Worm (Caenorhabditis elegans) whole organism, young adult: ENCODE data around the gene F47B10.3.

Experiments
- C06A6.2 ChIP-seq: fragments of 200-800 bp; sonication (Bioruptor generic); conservative IDR thresholded peaks from 2 replicates; pipeline ENCODE4 v1.3.6; 2022; ENCODE audit warnings: missing genetic modification characterization, missing compliant biosample characterization
- C17E4.6 ChIP-seq: fragments of 200-800 bp; sonication (Bioruptor generic); IDR thresholded peaks from 2 replicates; pipeline ENCODE4 v1.3.6; 2022; ENCODE audit warnings: missing genetic modification reagents, missing genetic modification characterization, missing compliant biosample characterization
- F22D6.2 ChIP-seq: sonication (generic microtip); optimal IDR thresholded peaks from 2 replicates; lab custom pipeline; 2016; ENCODE audit warnings: mild to moderate bottlenecking, missing genetic modification characterization, missing compliant biosample characterization
- F33H1.4 ChIP-seq: fragments of 200-800 bp; sonication (Bioruptor generic); IDR thresholded peaks from 2 replicates; pipeline ENCODE4 v1.3.6; 2022; ENCODE audit warnings: missing genetic modification reagents, missing genetic modification characterization, missing compliant biosample characterization
- K12H6.12 ChIP-seq: fragments of 200-800 bp; sonication (Bioruptor generic); optimal IDR thresholded peaks from 2 replicates; lab custom pipeline; 2018; ENCODE audit warnings: mild to moderate bottlenecking, missing genetic modification characterization, missing compliant biosample characterization
- T07F8.4 ChIP-seq: sonication (generic microtip); optimal IDR thresholded peaks from 2 replicates; lab custom pipeline; 2016; ENCODE audit warnings: mild to moderate bottlenecking, missing genetic modification characterization, moderate library complexity, missing compliant biosample characterization
- T26A5.8 ChIP-seq: sonication (generic microtip); optimal IDR thresholded peaks from 2 replicates; lab custom pipeline; 2016; ENCODE audit warnings: missing genetic modification characterization, missing compliant biosample characterization
- attf-3 ChIP-seq: fragments of 200-800 bp; sonication (Bioruptor generic); conservative IDR thresholded peaks from 2 replicates; pipeline ENCODE4 v1.3.6; 2022; ENCODE audit warnings: missing genetic modification reagents, missing genetic modification characterization, missing compliant biosample characterization
- bed-1 ChIP-seq: fragments of 200-800 bp; sonication (Bioruptor generic); IDR thresholded peaks from 2 replicates; pipeline ENCODE4 v1.3.6; 2022; ENCODE audit warnings: missing genetic modification reagents, missing genetic modification characterization, missing compliant biosample characterization
- bed-2 ChIP-seq: fragments of 200-800 bp; sonication (Bioruptor generic); IDR thresholded peaks from 2 replicates; pipeline ENCODE4 v1.3.6; 2022; ENCODE audit warnings: missing genetic modification reagents, missing genetic modification characterization, missing compliant biosample characterization
- cebp-1 ChIP-seq, 2 experiments: fragments of 200-800 bp in 1 of 2; sonication (Bioruptor generic) in 1 of 2; sonication (generic microtip) in 1 of 2; IDR thresholded peaks in 1 of 2; optimal IDR thresholded peaks in 1 of 2; 2 replicates each; pipeline versions ENCODE4 v1.3.6 to Lab custom; 2017 to 2022; ENCODE audit warnings: missing compliant biosample characterization in 2 of 2, missing genetic modification characterization in 2 of 2, mild to moderate bottlenecking in 1 of 2, missing genetic modification reagents in 1 of 2, moderate library complexity in 1 of 2
- ceh-27 ChIP-seq: fragments of 200-800 bp; sonication (Bioruptor generic); optimal IDR thresholded peaks from 2 replicates; lab custom pipeline; 2018; ENCODE audit warnings: mild to moderate bottlenecking, missing genetic modification characterization, moderate library complexity, missing compliant biosample characterization
- ceh-40 ChIP-seq: fragments of 200-800 bp; sonication (Bioruptor generic); IDR thresholded peaks from 2 replicates; pipeline ENCODE4 v1.3.6; 2022; ENCODE audit warnings: missing genetic modification characterization, missing compliant biosample characterization
- ceh-58 ChIP-seq: fragments of 200-800 bp; sonication (Bioruptor generic); IDR thresholded peaks from 2 replicates; pipeline ENCODE4 v1.3.6; 2022; ENCODE audit warnings: missing genetic modification characterization, missing compliant biosample characterization
- ceh-79 ChIP-seq: sonication (generic microtip); optimal IDR thresholded peaks from 2 replicates; lab custom pipeline; 2017; ENCODE audit warnings: mild to moderate bottlenecking, missing genetic modification characterization, missing compliant biosample characterization
- ceh-91 ChIP-seq: fragments of 200-800 bp; sonication (Bioruptor generic); IDR thresholded peaks from 2 replicates; pipeline ENCODE4 v1.3.6; 2022; ENCODE audit warnings: missing genetic modification reagents, missing genetic modification characterization, missing compliant biosample characterization
- chd-7 ChIP-seq: sonication (generic microtip); optimal IDR thresholded peaks from 2 replicates; lab custom pipeline; 2016; ENCODE audit warnings: mild to moderate bottlenecking, missing genetic modification characterization, moderate library complexity, missing compliant biosample characterization
- dpl-1 ChIP-seq: fragments of 150-350 bp; optimal IDR thresholded peaks from 2 replicates; lab custom pipeline; 2014; ENCODE audit warnings: missing biosample characterization, missing genetic modification reagents, missing genetic modification characterization
- egrh-3 ChIP-seq: fragments of 200-800 bp; sonication (Bioruptor generic); IDR thresholded peaks from 2 replicates; pipeline ENCODE4 v1.3.6; 2022; ENCODE audit warnings: missing genetic modification reagents, missing genetic modification characterization, missing compliant biosample characterization
- ekl-4 ChIP-seq: fragments of 200-800 bp; sonication (Bioruptor generic); IDR thresholded peaks from 2 replicates; pipeline ENCODE4 v1.3.6; 2022; ENCODE audit warnings: missing genetic modification reagents, missing genetic modification characterization, missing compliant biosample characterization
- let-607 ChIP-seq, 2 experiments: fragments of 200-800 bp in 1 of 2; sonication (Bioruptor generic) in 1 of 2; sonication (generic microtip) in 1 of 2; optimal IDR thresholded peaks; 2 replicates each; lab custom pipeline; 2016 to 2018; ENCODE audit warnings: mild to moderate bottlenecking in 2 of 2, missing compliant biosample characterization in 2 of 2, missing genetic modification characterization in 2 of 2, moderate library complexity in 2 of 2, missing genotype in 1 of 2
- lin-26 ChIP-seq: fragments of 200-800 bp; sonication (Bioruptor generic); IDR thresholded peaks from 2 replicates; pipeline ENCODE4 v1.3.6; 2022; ENCODE audit warnings: missing genetic modification reagents, missing genetic modification characterization, missing compliant biosample characterization
- lin-40 ChIP-seq: sonication (generic microtip); optimal IDR thresholded peaks from 2 replicates; lab custom pipeline; 2016; ENCODE audit warnings: missing genetic modification characterization, mild to moderate bottlenecking, missing compliant biosample characterization, missing genotype, missing genetic modification reagents
- lsl-1 ChIP-seq: fragments of 200-800 bp; sonication (Bioruptor generic); optimal IDR thresholded peaks from 2 replicates; lab custom pipeline; 2018; ENCODE audit warnings: mild to moderate bottlenecking, missing genetic modification characterization, moderate library complexity, missing compliant biosample characterization
- lsy-27 ChIP-seq: sonication (generic microtip); optimal IDR thresholded peaks from 2 replicates; lab custom pipeline; 2017; ENCODE audit warnings: missing genetic modification characterization, mild to moderate bottlenecking, missing compliant biosample characterization, antibody characterized with exemption, missing genotype, borderline replicate concordance; ENCODE audit not compliant: insufficient read depth
- mxl-1 ChIP-seq: sonication (generic microtip); optimal IDR thresholded peaks from 2 replicates; lab custom pipeline; 2016; ENCODE audit warnings: missing genetic modification characterization, missing compliant biosample characterization
- nfya-1 ChIP-seq: sonication (generic microtip); optimal IDR thresholded peaks from 2 replicates; lab custom pipeline; 2017; ENCODE audit warnings: antibody characterized with exemption, missing compliant biosample characterization, missing genetic modification characterization, borderline replicate concordance; ENCODE audit not compliant: insufficient read depth
- nfyb-1 ChIP-seq: fragments of 200-800 bp; sonication (Bioruptor generic); IDR thresholded peaks from 2 replicates; pipeline ENCODE4 v1.3.6; 2022; ENCODE audit warnings: missing genetic modification reagents, missing genetic modification characterization, missing compliant biosample characterization
- nhr-80 ChIP-seq: sonication (generic microtip); optimal IDR thresholded peaks from 2 replicates; lab custom pipeline; 2016; ENCODE audit warnings: missing genetic modification characterization, missing compliant biosample characterization
- rcor-1 ChIP-seq: fragments of 200-800 bp; sonication (Bioruptor generic); IDR thresholded peaks from 2 replicates; pipeline ENCODE4 v1.3.6; 2022; ENCODE audit warnings: missing genetic modification reagents, missing genetic modification characterization, missing compliant biosample characterization
- repo-1 ChIP-seq: sonication (generic microtip); optimal IDR thresholded peaks from 2 replicates; lab custom pipeline; 2017; ENCODE audit warnings: mild to moderate bottlenecking, missing genetic modification characterization, missing compliant biosample characterization
- rpc-1 ChIP-seq, 2 experiments: fragments of 150-350 bp in 1 of 2; sonication (generic microtip) in 1 of 2; optimal IDR thresholded peaks; 2 replicates each; lab custom pipeline; 2014 to 2018; ENCODE audit warnings: missing biosample characterization in 1 of 2, missing genetic modification characterization in 1 of 2, missing genetic modification reagents in 1 of 2, missing genotype in 1 of 2
- tbx-9 ChIP-seq: sonication (generic microtip); optimal IDR thresholded peaks from 2 replicates; lab custom pipeline; 2016; ENCODE audit warnings: borderline replicate concordance, missing genetic modification characterization, inconsistent platforms, missing compliant biosample characterization
- zfh-2 ChIP-seq: fragments of 200-800 bp; sonication (Bioruptor generic); conservative IDR thresholded peaks from 2 replicates; pipeline ENCODE4 v1.3.6; 2022; ENCODE audit warnings: missing genetic modification reagents, missing genetic modification characterization, missing compliant biosample characterization

The F47B10.3 gene

ce11 chrX:10877138-10877743 is 14.7 kb upstream of the F47B10.3 start, which contains the start of gene pgp-6:
Gene pgp-6 (minus strand): TSS chrX:10877425.
- TF ChIP-seq ceh-58 (GFP tag; lab: Robert Waterston, UW), result no peak
- peak; percentile 39; the same call in 1 of the 2 replicates for TF ChIP-seq cebp-1 (GFP tag; IDR thresholded peaks at IDR 0.05; lab: Robert Waterston, UW)
- TF ChIP-seq cebp-1 (tag; optimal IDR thresholded peaks at IDR 0.05; lab: Kevin White, UChicago), result no peak

ce11 chrX:10880509-10880908 is 11.5 kb upstream of the F47B10.3 start, which contains the start of gene T21E8.4:
Gene T21E8.4 (plus strand): TSS chrX:10880809.
- TF ChIP-seq F33H1.4 (GFP tag; lab: Robert Waterston, UW), result no peak
- TF ChIP-seq ceh-27 (GFP tag; lab: Kevin White, UChicago), result no peak
- no peak for TF ChIP-seq ceh-91
- TF ChIP-seq T26A5.8 (tag; lab: Kevin White, UChicago), result no peak
- TF ChIP-seq bed-2 (GFP tag; lab: Robert Waterston, UW), result no peak
- TF ChIP-seq bed-1 (GFP tag; lab: Robert Waterston, UW), result no peak
- TF ChIP-seq lsy-27 (tag; lab: Kevin White, UChicago), result no peak
- TF ChIP-seq let-607 (tag; optimal IDR thresholded peaks at IDR 0.05; lab: Kevin White, UChicago), result no peak
- no peak for TF ChIP-seq rcor-1 (GFP tag; lab: Robert Waterston, UW)
- TF ChIP-seq K12H6.12 (tag; lab: Kevin White, UChicago), result no peak
- TF ChIP-seq ekl-4, result no peak
- TF ChIP-seq lin-40 (tag; lab: Kevin White, UChicago), result no peak
- no peak for TF ChIP-seq tbx-9 (tag; lab: Kevin White, UChicago)
- no peak for TF ChIP-seq ceh-79 (tag; lab: Kevin White, UChicago)

- TF ChIP-seq chd-7 (tag; lab: Kevin White, UChicago) (no peak), repo-1 (no peak), C17E4.6 (GFP tag; lab: Robert Waterston, UW) (no peak), K12H6.12 (tag; lab: Kevin White, UChicago) (no peak), nhr-80 (tag; lab: Kevin White, UChicago) (no peak), cebp-1 (GFP tag; IDR thresholded peaks at IDR 0.05; lab: Robert Waterston, UW) (no peak), cebp-1 (tag; optimal IDR thresholded peaks at IDR 0.05; lab: Kevin White, UChicago) (no peak), lsl-1 (GFP tag; lab: Kevin White, UChicago) (no peak), nfyb-1 (GFP tag; lab: Robert Waterston, UW) (no peak), dpl-1 (GFP tag; lab: Kevin White, UChicago) (no peak)
These were observed 10.0 kb upstream of the F47B10.3 start, which contains the start of gene T21E8.6 for ce11 chrX:10881984-10882383. Gene T21E8.6 (plus strand): TSS chrX:10882284.

ce11 chrX:10883203-10883602 is 8.8 kb upstream of the F47B10.3 start, which contains the start of gene T21E8.7:
Gene T21E8.7 (plus strand): TSS chrX:10883503.
- TF ChIP-seq ceh-58 (GFP tag; lab: Robert Waterston, UW), result no peak
- TF ChIP-seq T07F8.4, result no peak
- no peak for TF ChIP-seq attf-3 (GFP tag; lab: Robert Waterston, UW)
- no peak for TF ChIP-seq dpl-1 (GFP tag; lab: Kevin White, UChicago)
- no peak for TF ChIP-seq nhr-80 (tag; lab: Kevin White, UChicago)
- TF ChIP-seq rpc-1 (optimal IDR thresholded peaks at IDR 0.05; lab: Kevin White, UChicago), result no peak
- TF ChIP-seq rpc-1 (tag; optimal IDR thresholded peaks at IDR 0.05; lab: Kevin White, UChicago), result no peak
- no peak for TF ChIP-seq zfh-2 (GFP tag; lab: Robert Waterston, UW)
- no peak for TF ChIP-seq ceh-40 (GFP tag; lab: Robert Waterston, UW)
- TF ChIP-seq nfya-1, result no peak
- no peak for TF ChIP-seq F22D6.2 (tag; lab: Kevin White, UChicago)
- no peak for TF ChIP-seq bed-1 (GFP tag; lab: Robert Waterston, UW)
- TF ChIP-seq C06A6.2, result no peak
- TF ChIP-seq lin-26 (GFP tag; lab: Robert Waterston, UW), result no peak
- no peak for TF ChIP-seq lsl-1 (GFP tag; lab: Kevin White, UChicago)
- TF ChIP-seq mxl-1 (tag; lab: Kevin White, UChicago), result no peak
- TF ChIP-seq bed-2 (GFP tag; lab: Robert Waterston, UW), result no peak
- TF ChIP-seq egrh-3 (GFP tag; lab: Robert Waterston, UW), result no peak
